Fruit fly (Drosophila melanogaster): ENCODE data around the gene FucTB.
A peak's percentile ranks its signal among the peaks of the same experiment; 100 is the strongest.

Gene FucTB

dm6 chr2L:9464455-9465063 is 33.7 kb upstream of the FucTB start (continued):
- TF ChIP-seq BEAF-32 (GFP tag; optimal IDR thresholded peaks at IDR 0.05) (no peak), CG14965 (GFP tag; optimal IDR thresholded peaks at IDR 0.05; ENCODE audit: borderline replicate concordance) (peak; percentile 91), sens (GFP tag) (peak; percentile 82), CG7963 (GFP tag; IDR thresholded peaks at IDR 0.05; ENCODE audit: partially characterized antibody) (0 out of 3 replicates have a peak, but pooled peaks have one; percentile 10), CG1603 (tag; optimal IDR thresholded peaks at IDR 0.05) (no peak), CG7271 (tag; optimal IDR thresholded peaks at IDR 0.05) (peak; percentile 10), Fer1 (GFP tag; optimal IDR thresholded peaks at IDR 0.05) (no peak), pzg (GFP tag; optimal IDR thresholded peaks at IDR 0.05) (no peak), gsb-n (tag; optimal IDR thresholded peaks at IDR 0.05) (no peak), Mad (GFP tag; optimal IDR thresholded peaks at IDR 0.05) (no peak), Xrp1 (GFP tag; IDR thresholded peaks at IDR 0.05) (peak; percentile 11; the same call in 1 of the 2 replicates), CG17802 (tag; optimal IDR thresholded peaks at IDR 0.05) (no peak), Vsx1 (GFP tag; optimal IDR thresholded peaks at IDR 0.05) (no peak), CG6791 (GFP tag; IDR thresholded peaks at IDR 0.05; ENCODE audit: partially characterized antibody) (peak; percentile 39; the same call in 1 of the 3 replicates), pros (GFP tag; optimal IDR thresholded peaks at IDR 0.05) (no peak), amos (GFP tag; IDR thresholded peaks at IDR 0.05; ENCODE audit: partially characterized antibody) (peak; percentile 73), trem (tag; optimal IDR thresholded peaks at IDR 0.05) (peak; percentile 6), Scr (GFP tag; IDR thresholded peaks at IDR 0.05; ENCODE audit: partially characterized antibody) (0 out of 2 replicates have a peak, but pooled peaks have one; percentile 36), CG2199 (GFP tag; IDR thresholded peaks at IDR 0.05) (peak; percentile 82; the same call in 2 of the 3 replicates), pnt (GFP tag; optimal IDR thresholded peaks at IDR 0.05) (no peak), Oli (tag; optimal IDR thresholded peaks at IDR 0.05) (no peak), CG11695 (GFP tag; IDR thresholded peaks at IDR 0.05) (no peak), org-1 (GFP tag; optimal IDR thresholded peaks at IDR 0.05) (no peak), gt (GFP tag; IDR thresholded peaks at IDR 0.05) (no peak), NfI (GFP tag; optimal IDR thresholded peaks at IDR 0.05) (peak; percentile 2)

- no peak for TF ChIP-seq HLH54F (GFP tag; optimal IDR thresholded peaks at IDR 0.05)
- TF ChIP-seq CG9797 (GFP tag; optimal IDR thresholded peaks at IDR 0.05), result peak; percentile 24
- TF ChIP-seq kni (GFP tag; optimal IDR thresholded peaks at IDR 0.05), result peak; percentile 81
- TF ChIP-seq cato (GFP tag; optimal IDR thresholded peaks at IDR 0.05; ENCODE audit: borderline replicate concordance), result no peak
- no peak for TF ChIP-seq nau (GFP tag; optimal IDR thresholded peaks at IDR 0.05)
- TF ChIP-seq CG2199 (GFP tag; IDR thresholded peaks at IDR 0.05), result peak; percentile 65; the same call in 2 of the 3 replicates
- no peak for TF ChIP-seq corto (GFP tag; optimal IDR thresholded peaks at IDR 0.05)
- no peak for TF ChIP-seq CG17612 (GFP tag; IDR thresholded peaks at IDR 0.05)
- TF ChIP-seq luna (GFP tag; optimal IDR thresholded peaks at IDR 0.05), result no peak
- TF ChIP-seq hbn (GFP tag; IDR thresholded peaks at IDR 0.05; ENCODE audit: partially characterized antibody), result peak; percentile 53; the same call in 1 of the 2 replicates
- TF ChIP-seq abd-A (tag; optimal IDR thresholded peaks at IDR 0.05), result no peak
- 0 out of 2 replicates have a peak, but pooled peaks have one; percentile 20 for TF ChIP-seq slbo (GFP tag; IDR thresholded peaks at IDR 0.05)
- TF ChIP-seq odd (GFP tag; optimal IDR thresholded peaks at IDR 0.05), result no peak
- no peak for TF ChIP-seq CG6272 (GFP tag; IDR thresholded peaks at IDR 0.05)
- no peak for TF ChIP-seq sqz (GFP tag; optimal IDR thresholded peaks at IDR 0.05)
- TF ChIP-seq hkb (optimal IDR thresholded peaks at IDR 0.05), result no peak
- TF ChIP-seq hkb (GFP tag; IDR thresholded peaks at IDR 0.05), result peak; percentile 25; the same call in 1 of the 2 replicates
- peak; percentile 34; the same call in 1 of the 3 replicates for TF ChIP-seq vnd (GFP tag; IDR thresholded peaks at IDR 0.05; ENCODE audit: partially characterized antibody)
- peak; percentile 41 for TF ChIP-seq amos (GFP tag; IDR thresholded peaks at IDR 0.05; ENCODE audit: partially characterized antibody)
- TF ChIP-seq ftz-f1 (GFP tag; optimal IDR thresholded peaks at IDR 0.05), result no peak
- TF ChIP-seq Xbp1 (GFP tag; optimal IDR thresholded peaks at IDR 0.05), result no peak
- no peak for TF ChIP-seq CG17802 (tag; optimal IDR thresholded peaks at IDR 0.05)
- no peak for TF ChIP-seq Meics (GFP tag; optimal IDR thresholded peaks at IDR 0.05)
- peak; percentile 82 for TF ChIP-seq onecut (GFP tag; IDR thresholded peaks at IDR 0.05)
- peak; percentile 55 for TF ChIP-seq trem (tag; optimal IDR thresholded peaks at IDR 0.05)
- no peak for TF ChIP-seq slou (GFP tag; optimal IDR thresholded peaks at IDR 0.05)
- TF ChIP-seq Opbp (GFP tag; IDR thresholded peaks at IDR 0.05; ENCODE audit: partially characterized antibody), result peak; percentile 43; the same call in 1 of the 3 replicates
Measured at dm6 chr2L:9460092-9460473, 29.2 kb upstream of the FucTB start.
